Worm (Caenorhabditis elegans) whole organism, L1 larva: ENCODE results near the gene F34D6.1.
"Not testable (repeated sequence)": the region's sequence is repeated elsewhere in the genome, so short reads cannot be mapped to it uniquely, and the experiment has no call there.

Experiments
- C04F5.9 ChIP-seq: sonication (generic microtip); optimal IDR thresholded peaks from 2 replicates; lab custom pipeline; 2016; ENCODE audit warnings: missing genetic modification characterization, missing compliant biosample characterization
- C34B4.2 ChIP-seq: sonication (generic microtip); optimal IDR thresholded peaks from 2 replicates; lab custom pipeline; 2017; ENCODE audit warnings: mild to moderate bottlenecking, missing genetic modification characterization, missing compliant biosample characterization
- F16B12.6 ChIP-seq: fragments of 150-350 bp; optimal IDR thresholded peaks from 2 replicates; lab custom pipeline; 2014; ENCODE audit warnings: missing biosample characterization, missing genetic modification characterization
- ama-1 ChIP-seq: fragments of 150-350 bp; optimal IDR thresholded peaks from 2 replicates; lab custom pipeline; 2014
- ceh-8 ChIP-seq: fragments of 200-800 bp; sonication (Bioruptor generic); optimal IDR thresholded peaks from 2 replicates; lab custom pipeline; 2018; ENCODE audit warnings: mild to moderate bottlenecking, missing genetic modification characterization, moderate library complexity, missing compliant biosample characterization
- dpl-1 ChIP-seq, 3 experiments: fragments of 150-350 bp in 2 of 3; sonication (generic microtip) in 1 of 3; optimal IDR thresholded peaks; 2 replicates each; lab custom pipeline; 2014 to 2017; ENCODE audit warnings: missing biosample characterization in 3 of 3, missing genetic modification characterization in 3 of 3, missing genetic modification reagents in 3 of 3
- efl-1 ChIP-seq, 4 experiments: fragments of 150-350 bp; optimal IDR thresholded peaks in 3 of 4; peaks in 1 of 4; 1 replicate in 1 of 4; 2 replicates in 3 of 4; lab custom pipeline; 2014; ENCODE audit warnings: missing biosample characterization in 2 of 4, missing genetic modification characterization in 2 of 4, missing genetic modification reagents in 2 of 4
- efl-3 ChIP-seq: fragments of 200-800 bp; sonication (Bioruptor generic); optimal IDR thresholded peaks from 2 replicates; lab custom pipeline; 2018; ENCODE audit warnings: mild to moderate bottlenecking, missing genetic modification characterization, missing compliant biosample characterization
- elt-2 ChIP-seq: sonication (generic microtip); optimal IDR thresholded peaks from 2 replicates; lab custom pipeline; 2016; ENCODE audit warnings: missing genetic modification characterization, mild to moderate bottlenecking, inconsistent platforms, missing compliant biosample characterization, missing genetic modification reagents
- fkh-8 ChIP-seq: sonication (generic microtip); optimal IDR thresholded peaks from 2 replicates; lab custom pipeline; 2016; ENCODE audit warnings: mild to moderate bottlenecking, missing genetic modification characterization, missing compliant biosample characterization
- hlh-17 ChIP-seq: fragments of 200-800 bp; sonication (Bioruptor generic); optimal IDR thresholded peaks from 2 replicates; lab custom pipeline; 2018; ENCODE audit warnings: missing genetic modification characterization, mild to moderate bottlenecking, missing compliant biosample characterization, moderate library complexity, borderline replicate concordance
- irx-1 ChIP-seq: sonication (generic microtip); optimal IDR thresholded peaks from 2 replicates; lab custom pipeline; 2016; ENCODE audit warnings: missing genetic modification characterization, missing compliant biosample characterization
- lin-13 ChIP-seq: fragments of 150-350 bp; optimal IDR thresholded peaks from 2 replicates; lab custom pipeline; 2014; ENCODE audit warnings: missing biosample characterization, missing genetic modification reagents, missing genetic modification characterization
- lin-14 ChIP-seq: fragments of 200-800 bp; sonication (Bioruptor generic); optimal IDR thresholded peaks from 2 replicates; lab custom pipeline; 2018; ENCODE audit warnings: mild to moderate bottlenecking, missing genetic modification characterization, moderate library complexity, missing compliant biosample characterization
- lin-35 ChIP-seq, 2 experiments: fragments of 150-350 bp; optimal IDR thresholded peaks; 2 replicates each; lab custom pipeline; 2014; ENCODE audit warnings: missing biosample characterization in 2 of 2, missing genetic modification characterization in 2 of 2, missing genetic modification reagents in 2 of 2
- lir-3 ChIP-seq: sonication (generic microtip); optimal IDR thresholded peaks from 2 replicates; lab custom pipeline; 2016; ENCODE audit warnings: mild to moderate bottlenecking, missing genetic modification characterization, moderate library complexity, missing compliant biosample characterization; ENCODE audit not compliant: poor library complexity
- lsy-2 ChIP-seq, 2 experiments: fragments of 150-350 bp; optimal IDR thresholded peaks; 2 replicates each; lab custom pipeline; 2014; ENCODE audit warnings: missing biosample characterization in 2 of 2, missing genetic modification characterization in 2 of 2
- mep-1 ChIP-seq: fragments of 150-350 bp; optimal IDR thresholded peaks from 2 replicates; lab custom pipeline; 2014; ENCODE audit warnings: missing biosample characterization, missing genetic modification characterization
- nhr-19 ChIP-seq: fragments of 200-800 bp; sonication (Bioruptor generic); conservative IDR thresholded peaks from 2 replicates; pipeline ENCODE4 v1.3.6; 2022; ENCODE audit warnings: missing genetic modification characterization, missing compliant biosample characterization
- nhr-20 ChIP-seq: sonication (generic microtip); optimal IDR thresholded peaks from 2 replicates; lab custom pipeline; 2016; ENCODE audit warnings: mild to moderate bottlenecking, missing genetic modification characterization, missing compliant biosample characterization
- nhr-47 ChIP-seq: sonication (generic microtip); optimal IDR thresholded peaks from 2 replicates; lab custom pipeline; 2016; ENCODE audit warnings: mild to moderate bottlenecking, missing genetic modification characterization, moderate library complexity, missing compliant biosample characterization
- nhr-71 ChIP-seq: sonication (generic microtip); optimal IDR thresholded peaks from 2 replicates; lab custom pipeline; 2016; ENCODE audit warnings: mild to moderate bottlenecking, missing genetic modification characterization, moderate library complexity, missing compliant biosample characterization
- nhr-76 ChIP-seq: sonication (generic microtip); optimal IDR thresholded peaks from 2 replicates; lab custom pipeline; 2017; ENCODE audit warnings: missing biosample characterization, missing genetic modification characterization
- nhr-84 ChIP-seq: sonication (generic microtip); optimal IDR thresholded peaks from 2 replicates; lab custom pipeline; 2017; ENCODE audit warnings: missing biosample characterization, missing genetic modification characterization
- nhr-85 ChIP-seq: sonication (generic microtip); peaks from one replicate; lab custom pipeline; 2016; ENCODE audit warnings: missing genetic modification characterization, inconsistent platforms, missing compliant biosample characterization
- pag-3 ChIP-seq: sonication (generic microtip); optimal IDR thresholded peaks from 2 replicates; lab custom pipeline; 2017; ENCODE audit warnings: missing genetic modification characterization, mild to moderate bottlenecking, missing compliant biosample characterization, antibody characterized with exemption, borderline replicate concordance; ENCODE audit not compliant: insufficient read depth
- rnt-1 ChIP-seq: sonication (generic microtip); optimal IDR thresholded peaks from 2 replicates; lab custom pipeline; 2016; ENCODE audit warnings: mild to moderate bottlenecking, missing genetic modification characterization, moderate library complexity, missing compliant biosample characterization
- skn-1 ChIP-seq: fragments of 150-350 bp; optimal IDR thresholded peaks from 2 replicates; lab custom pipeline; 2014; ENCODE audit warnings: missing biosample characterization, missing genetic modification characterization
- snu-23 ChIP-seq: sonication (generic microtip); optimal IDR thresholded peaks from 2 replicates; lab custom pipeline; 2016; ENCODE audit warnings: missing genetic modification characterization, missing compliant biosample characterization
- sptf-1 ChIP-seq: fragments of 150-350 bp; optimal IDR thresholded peaks from 2 replicates; lab custom pipeline; 2014; ENCODE audit warnings: missing biosample characterization, missing genetic modification characterization
- swsn-7 ChIP-seq: sonication (generic microtip); optimal IDR thresholded peaks from 2 replicates; lab custom pipeline; 2016; ENCODE audit warnings: missing genetic modification characterization, missing compliant biosample characterization
- unc-62 ChIP-seq: fragments of 150-350 bp; optimal IDR thresholded peaks from 2 replicates; lab custom pipeline; 2014; ENCODE audit warnings: missing biosample characterization, missing genetic modification reagents, missing genetic modification characterization
- unc-98 ChIP-seq: fragments of 200-800 bp; sonication (Bioruptor generic); IDR thresholded peaks from 2 replicates; pipeline ENCODE4 v1.3.6; 2022; ENCODE audit warnings: missing genetic modification characterization, missing compliant biosample characterization
- xbp-1 ChIP-seq: sonication (generic microtip); optimal IDR thresholded peaks from 2 replicates; lab custom pipeline; 2016; ENCODE audit warnings: missing genetic modification characterization, missing compliant biosample characterization
- zag-1 ChIP-seq: fragments of 150-350 bp; optimal IDR thresholded peaks from 2 replicates; lab custom pipeline; 2014; ENCODE audit warnings: missing biosample characterization, missing genetic modification characterization
- zip-4 ChIP-seq: fragments of 200-800 bp; sonication (Bioruptor generic); optimal IDR thresholded peaks from 2 replicates; lab custom pipeline; 2018; ENCODE audit warnings: mild to moderate bottlenecking, missing genetic modification characterization, moderate library complexity, missing compliant biosample characterization
- ztf-11 ChIP-seq, 2 experiments: sonication (generic microtip); optimal IDR thresholded peaks; 2 replicates each; lab custom pipeline; 2016 to 2017; ENCODE audit warnings: missing genetic modification characterization in 2 of 2, missing biosample characterization in 1 of 2, missing compliant biosample characterization in 1 of 2

The F34D6.1 gene

DNA sequence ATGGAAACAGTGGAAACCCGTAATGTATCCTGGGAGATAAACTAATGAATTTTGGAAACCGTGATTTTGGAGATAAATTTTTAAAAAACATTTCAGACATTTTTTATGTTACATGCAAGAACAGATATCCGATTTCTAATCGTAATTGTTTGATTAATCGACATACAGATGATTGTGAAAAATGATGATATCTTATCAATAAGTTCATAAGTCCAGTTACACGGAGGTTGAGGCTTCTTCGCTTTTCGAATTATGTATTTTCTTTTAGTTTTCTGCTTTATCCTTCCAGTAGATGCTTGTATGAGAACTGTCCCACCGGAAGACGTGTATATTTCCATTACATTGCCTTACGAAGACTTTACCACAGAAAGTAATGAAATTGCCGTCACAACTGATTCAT, 15.4 kb downstream of the F34D6.1 start, which contains the start of gene F22E5.22:
Gene F22E5.22 (plus strand): TSS at position 301 of the 400 bp plus-strand sequence.
- TF ChIP-seq nhr-76 (tag; lab: Kevin White, UChicago) (no peak), lin-14 (GFP tag; lab: Kevin White, UChicago) (no peak), efl-3 (GFP tag; lab: Kevin White, UChicago) (no peak), efl-1 (optimal IDR thresholded peaks at IDR 0.05; lab: Kevin White, UChicago) (no peak), efl-1 (GFP tag; optimal IDR thresholded peaks at IDR 0.05 in 1 of 2; lab: Kevin White, UChicago) (no peak), fkh-8 (tag; lab: Kevin White, UChicago) (no peak), ama-1 (lab: Kevin White, UChicago) (no peak), zag-1 (no peak), ztf-11 (tag; optimal IDR thresholded peaks at IDR 0.05; lab: Kevin White, UChicago) (no peak), pag-3 (tag; lab: Kevin White, UChicago) (no peak), sptf-1 (tag; lab: Kevin White, UChicago) (no peak), C34B4.2 (tag; lab: Kevin White, UChicago) (no peak)

ce11 chrII:2665081-2665480, 15.9 kb downstream of the F34D6.1 start, which contains the start of gene F22E5.2:
TSS of gene F22E5.2 (plus strand) at chrII:2665381.
- TF ChIP-seq nhr-84 (tag; lab: Kevin White, UChicago); snu-23; unc-62 (GFP tag; lab: Kevin White, UChicago): not testable (repeated sequence)

- TF ChIP-seq fkh-8 (tag; lab: Kevin White, UChicago): peak; percentile 7
- TF ChIP-seq C04F5.9 (tag; lab: Kevin White, UChicago): no peak
- TF ChIP-seq efl-1 (optimal IDR thresholded peaks at IDR 0.05; lab: Kevin White, UChicago): no peak
- TF ChIP-seq efl-1 (GFP tag; optimal IDR thresholded peaks at IDR 0.05 in 1 of 2; lab: Kevin White, UChicago): peak in 1 of 2 experiments; percentile 13
- TF ChIP-seq, all 84 proteins: peak for 2
Measured at ce11 chrII:2659364-2659763, 21.7 kb downstream of the F34D6.1 start, which contains the start of gene gcy-21. TSS of gene gcy-21 (plus strand) at chrII:2659664.

- TF ChIP-seq unc-98 (no peak), hlh-17 (GFP tag; lab: Kevin White, UChicago) (no peak), irx-1 (tag; lab: Kevin White, UChicago) (no peak), ceh-8 (GFP tag; lab: Kevin White, UChicago) (no peak), F16B12.6 (no peak)
Measured at ce11 chrII:2656606-2657005, 24.4 kb downstream of the F34D6.1 start, which contains the start of gene sri-47. TSS of gene sri-47 (plus strand) at chrII:2656906.

ce11 chrII:2649539-2649938, 31.5 kb downstream of the F34D6.1 start, which contains the start of the genes F22E5.13 and F22E5.6:
TSS of gene F22E5.13 (minus strand) at chrII:2649639.
TSS of gene F22E5.6 (plus strand) at chrII:2649835.
- TF ChIP-seq irx-1 (tag; lab: Kevin White, UChicago) (no peak), unc-62 (GFP tag; lab: Kevin White, UChicago) (no peak), lir-3 (no peak)

ce11 chrII:2649015-2649414, 32.0 kb downstream of the F34D6.1 start:
- TF ChIP-seq pag-3 (tag; lab: Kevin White, UChicago): no peak
- peak; percentile 21 for TF ChIP-seq xbp-1 (tag; lab: Kevin White, UChicago)
- peak; percentile 38 for TF ChIP-seq lin-13 (GFP tag; lab: Kevin White, UChicago)
- peak; percentile 47 for TF ChIP-seq nhr-85 (tag; lab: Kevin White, UChicago)
- TF ChIP-seq nhr-19 (GFP tag; lab: Robert Waterston, UW): 0 out of 2 replicates have a peak, but pooled peaks have one; percentile 9
- TF ChIP-seq skn-1 (tag; lab: Kevin White, UChicago): peak; percentile 27
- peak; percentile 49 for TF ChIP-seq nhr-20 (tag; lab: Kevin White, UChicago)
- TF ChIP-seq zip-4 (GFP tag; lab: Kevin White, UChicago): no peak
- peak; percentile 48 for TF ChIP-seq rnt-1 (tag; lab: Kevin White, UChicago)
- peak; percentile 50 to 61 for TF ChIP-seq efl-1 (optimal IDR thresholded peaks at IDR 0.05; lab: Kevin White, UChicago)
- TF ChIP-seq efl-1 (GFP tag; optimal IDR thresholded peaks at IDR 0.05 in 1 of 2; lab: Kevin White, UChicago): peak; percentile 34 to 67
- peak; percentile 68 for TF ChIP-seq snu-23
- TF ChIP-seq elt-2 (tag; lab: Kevin White, UChicago): no peak
- peak; percentile 61 for TF ChIP-seq nhr-71 (tag; lab: Kevin White, UChicago)
- peak; percentile 44 for TF ChIP-seq mep-1 (tag; lab: Kevin White, UChicago)
- TF ChIP-seq lin-35 (GFP tag; optimal IDR thresholded peaks at IDR 0.05; lab: Kevin White, UChicago): peak; percentile 5 to 11
- peak; percentile 9 to 54 (median 35) for TF ChIP-seq dpl-1 (GFP tag; optimal IDR thresholded peaks at IDR 0.05; lab: Kevin White, UChicago)
- peak; percentile 33 for TF ChIP-seq nhr-47 (tag; lab: Kevin White, UChicago)
- TF ChIP-seq lin-14 (GFP tag; lab: Kevin White, UChicago): peak; percentile 76
- peak; percentile 47 for TF ChIP-seq swsn-7 (tag; lab: Kevin White, UChicago)
- no peak for TF ChIP-seq efl-3 (GFP tag; lab: Kevin White, UChicago)
- TF ChIP-seq fkh-8 (tag; lab: Kevin White, UChicago): peak; percentile 52
- TF ChIP-seq lsy-2 (tag; optimal IDR thresholded peaks at IDR 0.05; lab: Kevin White, UChicago): peak; percentile 26 to 51
- TF ChIP-seq C34B4.2 (tag; lab: Kevin White, UChicago): no peak
